Worm (Caenorhabditis elegans) whole organism, late embryonic: ENCODE measurements around the gene lgc-11.

ENCODE experiments used
- C08G9.2 ChIP-seq: sonication (generic microtip); optimal IDR thresholded peaks from 2 replicates; lab custom pipeline; 2016; ENCODE audit warnings: mild to moderate bottlenecking, missing genetic modification characterization, moderate library complexity, missing compliant biosample characterization
- C38D4.7 ChIP-seq: fragments of 200-800 bp; sonication (Bioruptor generic); optimal IDR thresholded peaks from 2 replicates; lab custom pipeline; 2018; ENCODE audit warnings: mild to moderate bottlenecking, missing genetic modification characterization, moderate library complexity, missing compliant biosample characterization
- F13H6.1 ChIP-seq: sonication (generic microtip); optimal IDR thresholded peaks from 2 replicates; lab custom pipeline; 2016; ENCODE audit warnings: missing genetic modification characterization, missing compliant biosample characterization
- K09A11.1 ChIP-seq: sonication (generic microtip); optimal IDR thresholded peaks from 2 replicates; lab custom pipeline; 2017; ENCODE audit warnings: antibody characterized with exemption, mild to moderate bottlenecking, missing genetic modification characterization, missing compliant biosample characterization; ENCODE audit not compliant: insufficient read depth
- T23F11.4 ChIP-seq: fragments of 200-800 bp; sonication (Bioruptor generic); optimal IDR thresholded peaks from 2 replicates; lab custom pipeline; 2018; ENCODE audit warnings: mild to moderate bottlenecking, missing genetic modification characterization, missing compliant biosample characterization
- Y22D7AL.16 ChIP-seq: sonication (generic microtip); optimal IDR thresholded peaks from 2 replicates; lab custom pipeline; 2016; ENCODE audit warnings: missing genetic modification characterization, missing compliant biosample characterization
- ceh-14 ChIP-seq: sonication (generic microtip); optimal IDR thresholded peaks from 2 replicates; lab custom pipeline; 2016; ENCODE audit warnings: missing genotype, missing genetic modification characterization, missing compliant biosample characterization
- ceh-18 ChIP-seq: sonication (generic microtip); optimal IDR thresholded peaks from 2 replicates; lab custom pipeline; 2016; ENCODE audit warnings: missing genetic modification characterization, missing compliant biosample characterization
- ceh-19 ChIP-seq: fragments of 200-800 bp; sonication (Bioruptor generic); optimal IDR thresholded peaks from 2 replicates; lab custom pipeline; 2018; ENCODE audit warnings: mild to moderate bottlenecking, missing genetic modification characterization, missing compliant biosample characterization
- ceh-2 ChIP-seq: sonication (generic microtip); optimal IDR thresholded peaks from 2 replicates; lab custom pipeline; 2016; ENCODE audit warnings: missing genotype, missing genetic modification characterization, missing compliant biosample characterization
- ceh-22 ChIP-seq: sonication (generic microtip); optimal IDR thresholded peaks from 2 replicates; lab custom pipeline; 2017; ENCODE audit warnings: missing biosample characterization, missing genetic modification characterization
- ceh-30 ChIP-seq: fragments of 150-350 bp; optimal IDR thresholded peaks from 2 replicates; lab custom pipeline; 2014; ENCODE audit warnings: missing biosample characterization, missing genetic modification characterization
- ceh-31 ChIP-seq: sonication (generic microtip); optimal IDR thresholded peaks from 2 replicates; lab custom pipeline; 2016; ENCODE audit warnings: missing genetic modification characterization, missing compliant biosample characterization
- ceh-34 ChIP-seq: sonication (generic microtip); optimal IDR thresholded peaks from 2 replicates; lab custom pipeline; 2016; ENCODE audit warnings: mild to moderate bottlenecking, missing genetic modification characterization, missing compliant biosample characterization
- ceh-48 ChIP-seq: sonication (generic microtip); optimal IDR thresholded peaks from 2 replicates; lab custom pipeline; 2016; ENCODE audit warnings: missing genetic modification characterization, inconsistent platforms, missing compliant biosample characterization
- ceh-6 ChIP-seq: fragments of 200-800 bp; sonication (Bioruptor generic); optimal IDR thresholded peaks from 2 replicates; lab custom pipeline; 2018; ENCODE audit warnings: mild to moderate bottlenecking, missing genetic modification characterization, missing compliant biosample characterization
- ceh-9 ChIP-seq: sonication (generic microtip); optimal IDR thresholded peaks from 2 replicates; lab custom pipeline; 2016; ENCODE audit warnings: mild to moderate bottlenecking, missing genetic modification characterization, inconsistent platforms, missing compliant biosample characterization
- che-1 ChIP-seq: sonication (generic microtip); optimal IDR thresholded peaks from 2 replicates; lab custom pipeline; 2016; ENCODE audit warnings: mild to moderate bottlenecking, missing genetic modification characterization, missing compliant biosample characterization
- dmd-4 ChIP-seq: sonication (generic microtip); optimal IDR thresholded peaks from 2 replicates; lab custom pipeline; 2016; ENCODE audit warnings: borderline replicate concordance, missing genetic modification characterization, missing compliant biosample characterization
- dve-1 ChIP-seq: sonication (generic microtip); optimal IDR thresholded peaks from 2 replicates; lab custom pipeline; 2017; ENCODE audit warnings: antibody characterized with exemption, mild to moderate bottlenecking, missing genetic modification characterization, missing compliant biosample characterization
- elt-2 ChIP-seq: sonication (generic microtip); optimal IDR thresholded peaks from 2 replicates; lab custom pipeline; 2016; ENCODE audit warnings: missing genetic modification reagents, missing genetic modification characterization, missing compliant biosample characterization
- ets-4 ChIP-seq: sonication (generic microtip); optimal IDR thresholded peaks from 2 replicates; lab custom pipeline; 2016; ENCODE audit warnings: missing genetic modification characterization, missing compliant biosample characterization
- fax-1 ChIP-seq: sonication (generic microtip); optimal IDR thresholded peaks from 2 replicates; lab custom pipeline; 2016; ENCODE audit warnings: missing genotype, missing genetic modification characterization, missing compliant biosample characterization
- fkh-10 ChIP-seq: fragments of 150-350 bp; optimal IDR thresholded peaks from 2 replicates; lab custom pipeline; 2014; ENCODE audit warnings: missing biosample characterization, missing genetic modification reagents, missing genetic modification characterization
- hlh-13 ChIP-seq: fragments of 200-800 bp; sonication (Bioruptor generic); optimal IDR thresholded peaks from 2 replicates; lab custom pipeline; 2018; ENCODE audit warnings: mild to moderate bottlenecking, missing genetic modification characterization, missing compliant biosample characterization
- hlh-15 ChIP-seq: sonication (generic microtip); optimal IDR thresholded peaks from 2 replicates; lab custom pipeline; 2016; ENCODE audit warnings: missing genetic modification characterization, missing compliant biosample characterization
- hlh-30 ChIP-seq: sonication (generic microtip); optimal IDR thresholded peaks from 2 replicates; lab custom pipeline; 2017; ENCODE audit warnings: antibody characterized with exemption, missing genetic modification characterization, missing compliant biosample characterization; ENCODE audit not compliant: insufficient read depth
- madf-2 ChIP-seq: sonication (generic microtip); optimal IDR thresholded peaks from 2 replicates; lab custom pipeline; 2017; ENCODE audit warnings: missing genetic modification characterization, missing compliant biosample characterization
- nfya-1 ChIP-seq: sonication (generic microtip); optimal IDR thresholded peaks from 2 replicates; lab custom pipeline; 2017; ENCODE audit warnings: missing genetic modification characterization, mild to moderate bottlenecking, missing compliant biosample characterization, antibody characterized with exemption, moderate library complexity
- odd-2 ChIP-seq: sonication (generic microtip); optimal IDR thresholded peaks from 2 replicates; lab custom pipeline; 2017; ENCODE audit warnings: antibody characterized with exemption, mild to moderate bottlenecking, missing genetic modification characterization, missing compliant biosample characterization
- pat-9 ChIP-seq: fragments of 200-800 bp; sonication (Bioruptor generic); optimal IDR thresholded peaks from 2 replicates; lab custom pipeline; 2018; ENCODE audit warnings: mild to moderate bottlenecking, missing genetic modification characterization, moderate library complexity, missing compliant biosample characterization
- pax-1 ChIP-seq: fragments of 150-350 bp; optimal IDR thresholded peaks from 2 replicates; lab custom pipeline; 2014; ENCODE audit warnings: missing biosample characterization, missing genetic modification characterization
- pha-2 ChIP-seq: sonication (generic microtip); optimal IDR thresholded peaks from 2 replicates; lab custom pipeline; 2017; ENCODE audit warnings: mild to moderate bottlenecking, missing genetic modification characterization, missing compliant biosample characterization
- pha-4 ChIP-seq: fragments of 150-350 bp; optimal IDR thresholded peaks from 2 replicates; lab custom pipeline; 2018; ENCODE audit warnings: missing biosample characterization, missing genetic modification reagents, missing genetic modification characterization
- pros-1 ChIP-seq: fragments of 150-350 bp; optimal IDR thresholded peaks from 2 replicates; lab custom pipeline; 2014; ENCODE audit warnings: missing biosample characterization, missing genetic modification reagents, missing genetic modification characterization
- ref-2 ChIP-seq: sonication (generic microtip); optimal IDR thresholded peaks from 2 replicates; lab custom pipeline; 2016; ENCODE audit warnings: missing genetic modification characterization, missing compliant biosample characterization
- rnt-1 ChIP-seq: sonication (generic microtip); optimal IDR thresholded peaks from 2 replicates; lab custom pipeline; 2016; ENCODE audit warnings: missing genetic modification characterization, missing compliant biosample characterization
- sdc-2 ChIP-seq: sonication (generic microtip); optimal IDR thresholded peaks from 2 replicates; lab custom pipeline; 2016; ENCODE audit warnings: missing genotype, missing genetic modification characterization, missing compliant biosample characterization
- sox-2 ChIP-seq: fragments of 200-800 bp; sonication (Bioruptor generic); IDR thresholded peaks from 2 replicates; pipeline ENCODE4 v1.3.6; 2022; ENCODE audit warnings: missing genetic modification reagents, missing genetic modification characterization, missing compliant biosample characterization
- sox-4 ChIP-seq: sonication (generic microtip); optimal IDR thresholded peaks from 2 replicates; lab custom pipeline; 2017; ENCODE audit warnings: mild to moderate bottlenecking, missing genetic modification characterization, inconsistent platforms, missing compliant biosample characterization
- syd-9 ChIP-seq: sonication (generic microtip); optimal IDR thresholded peaks from 2 replicates; lab custom pipeline; 2016; ENCODE audit warnings: mild to moderate bottlenecking, missing genetic modification characterization, moderate library complexity, missing compliant biosample characterization
- tbx-2 ChIP-seq: sonication (generic microtip); optimal IDR thresholded peaks from 2 replicates; lab custom pipeline; 2016; ENCODE audit warnings: missing genetic modification characterization, missing compliant biosample characterization
- ttx-3 ChIP-seq: sonication (generic microtip); optimal IDR thresholded peaks from 2 replicates; lab custom pipeline; 2016; ENCODE audit warnings: missing genetic modification reagents, missing genetic modification characterization, missing compliant biosample characterization
- unc-3 ChIP-seq, 2 experiments: fragments of 200-800 bp in 1 of 2; sonication (Bioruptor generic) in 1 of 2; sonication (generic microtip) in 1 of 2; conservative IDR thresholded peaks in 1 of 2; optimal IDR thresholded peaks in 1 of 2; 2 replicates each; pipeline versions ENCODE4 v1.3.6 to Lab custom; 2016 to 2022; ENCODE audit warnings: missing compliant biosample characterization in 2 of 2, missing genetic modification characterization in 2 of 2, missing genetic modification reagents in 1 of 2
- unc-42 ChIP-seq: sonication (generic microtip); optimal IDR thresholded peaks from 2 replicates; lab custom pipeline; 2016; ENCODE audit warnings: missing genotype, missing genetic modification characterization, missing compliant biosample characterization
- unc-86 ChIP-seq: sonication (generic microtip); optimal IDR thresholded peaks from 2 replicates; lab custom pipeline; 2016; ENCODE audit warnings: missing genetic modification characterization, missing compliant biosample characterization
- ztf-16 ChIP-seq: sonication (generic microtip); optimal IDR thresholded peaks from 2 replicates; lab custom pipeline; 2017; ENCODE audit warnings: missing genetic modification characterization, missing compliant biosample characterization

lgc-11 gene

ce11 chrX:7502807-7503206, 3.6 kb downstream of the lgc-11 start, which contains the start of gene F48E3.6:
Gene F48E3.6, minus strand, starts transcription at chrX:7502907.
- TF ChIP-seq ceh-48 (tag; lab: Kevin White, UChicago): no peak
- TF ChIP-seq hlh-13 (GFP tag; lab: Kevin White, UChicago): no peak
- TF ChIP-seq fax-1 (tag; lab: Kevin White, UChicago): no peak
- TF ChIP-seq ztf-16 (tag; lab: Kevin White, UChicago): no peak
- TF ChIP-seq ceh-18 (tag; lab: Kevin White, UChicago): no peak
- TF ChIP-seq ceh-2 (tag; lab: Kevin White, UChicago): no peak
- TF ChIP-seq pat-9 (tag; lab: Kevin White, UChicago): no peak
- TF ChIP-seq dmd-4 (tag; lab: Kevin White, UChicago): no peak
- TF ChIP-seq pha-2 (tag; lab: Kevin White, UChicago): no peak
- TF ChIP-seq che-1 (tag; lab: Kevin White, UChicago): no peak
- TF ChIP-seq fkh-10 (GFP tag; lab: Kevin White, UChicago): no peak
- no peak for TF ChIP-seq unc-86 (tag; lab: Kevin White, UChicago)
- TF ChIP-seq ceh-14 (tag; lab: Kevin White, UChicago): no peak
- no peak for TF ChIP-seq pha-4 (tag; lab: Kevin White, UChicago)
- no peak for TF ChIP-seq K09A11.1 (tag; lab: Kevin White, UChicago)

ce11 chrX:7500970-7501369, 5.5 kb downstream of the lgc-11 start, which contains the start of gene uggt-1:
Gene uggt-1, minus strand, starts transcription at chrX:7500982.
- TF ChIP-seq ttx-3 (tag; lab: Kevin White, UChicago) (peak; percentile 41), ceh-9 (tag; lab: Kevin White, UChicago) (no peak), ceh-30 (tag; lab: Kevin White, UChicago) (peak; percentile 42), syd-9 (tag; lab: Kevin White, UChicago) (peak; percentile 26), sox-2 (GFP tag; lab: Robert Waterston, UW) (peak; percentile 62), ets-4 (peak; percentile 10), unc-86 (tag; lab: Kevin White, UChicago) (peak; percentile 61), ceh-34 (tag; lab: Kevin White, UChicago) (peak; percentile 80), ceh-18 (tag; lab: Kevin White, UChicago) (peak; percentile 70), sox-4 (peak; percentile 28), unc-3 (GFP tag; conservative IDR thresholded peaks at IDR 0.05; lab: Robert Waterston, UW) (no peak), unc-3 (tag; optimal IDR thresholded peaks at IDR 0.05; lab: Kevin White, UChicago) (no peak), ceh-31 (peak; percentile 87), ref-2 (tag; lab: Kevin White, UChicago) (peak; percentile 72), T23F11.4 (peak; percentile 52), hlh-15 (no peak), ztf-16 (tag; lab: Kevin White, UChicago) (peak; percentile 33), Y22D7AL.16 (tag; lab: Kevin White, UChicago) (peak; percentile 23), C38D4.7 (no peak), ceh-2 (tag; lab: Kevin White, UChicago) (peak; percentile 31), unc-42 (peak; percentile 95), pax-1 (tag; lab: Kevin White, UChicago) (no peak), tbx-2 (peak; percentile 86), ceh-14 (tag; lab: Kevin White, UChicago) (peak; percentile 79), ceh-22 (tag; lab: Kevin White, UChicago) (no peak), pha-2 (tag; lab: Kevin White, UChicago) (no peak), dve-1 (peak; percentile 60), elt-2 (tag; lab: Kevin White, UChicago) (peak; percentile 72), ceh-6 (GFP tag; lab: Kevin White, UChicago) (peak; percentile 58), nfya-1 (tag; lab: Kevin White, UChicago) (peak; percentile 86), pros-1 (peak; percentile 86), ceh-19 (GFP tag; lab: Kevin White, UChicago) (peak; percentile 37), odd-2 (no peak), fkh-10 (GFP tag; lab: Kevin White, UChicago) (no peak), madf-2 (tag; lab: Kevin White, UChicago) (peak; percentile 0), F13H6.1 (tag; lab: Kevin White, UChicago) (no peak), fax-1 (tag; lab: Kevin White, UChicago) (peak; percentile 25), hlh-30 (tag; lab: Kevin White, UChicago) (peak; percentile 78), C08G9.2 (tag; lab: Kevin White, UChicago) (no peak), dmd-4 (tag; lab: Kevin White, UChicago) (no peak), rnt-1 (tag; lab: Kevin White, UChicago) (peak; percentile 54), sdc-2 (tag; lab: Kevin White, UChicago) (peak; percentile 63), ceh-48 (tag; lab: Kevin White, UChicago) (peak; percentile 44)
